Fruit fly (Drosophila melanogaster) whole organism, embryonic: ENCODE measurements around the gene CG14694.

Source experiments
- Asciz ChIP-seq: fragments of 200-800 bp; sonication (Bioruptor generic); optimal IDR thresholded peaks from 2 replicates; lab custom pipeline; 2017; ENCODE audit warnings: missing biosample characterization, mild to moderate bottlenecking, missing genetic modification characterization, missing genetic modification reagents
- Atf6 ChIP-seq: fragments of 200-800 bp; sonication (Bioruptor generic); IDR thresholded peaks from 2 replicates; pipeline ENCODE4 v1.3.6; 2022; ENCODE audit warnings: missing biosample characterization, missing genetic modification characterization
- CG10366 ChIP-seq: fragments of 200-800 bp; sonication (Bioruptor generic); IDR thresholded peaks from 2 replicates; pipeline ENCODE4 v1.3.6; 2022; ENCODE audit warnings: missing biosample characterization, missing genetic modification characterization
- CG10543 ChIP-seq: fragments of 200-800 bp; sonication (Bioruptor generic); optimal IDR thresholded peaks from 3 replicates; lab custom pipeline; 2017; ENCODE audit warnings: missing biosample characterization, mild to moderate bottlenecking, missing genetic modification characterization, moderate library complexity
- CG11504 ChIP-seq: fragments of 200-800 bp; sonication (Bioruptor generic); optimal IDR thresholded peaks from 3 replicates; lab custom pipeline; 2019; ENCODE audit warnings: missing biosample characterization, mild to moderate bottlenecking, missing genetic modification characterization, moderate library complexity
- CG11560 ChIP-seq: fragments of 200-800 bp; sonication (Bioruptor generic); IDR thresholded peaks from 3 replicates; pipeline ENCODE4 v1.3.6; 2022; ENCODE audit warnings: missing biosample characterization, missing genetic modification characterization
- CG11696 ChIP-seq: fragments of 200-800 bp; sonication (Bioruptor generic); IDR thresholded peaks from 2 replicates; pipeline ENCODE4 v1.3.6; 2022; ENCODE audit warnings: missing biosample characterization, missing genetic modification characterization
- CG11723 ChIP-seq: fragments of 200-800 bp; sonication (Bioruptor generic); optimal IDR thresholded peaks from 2 replicates; lab custom pipeline; 2017; ENCODE audit warnings: missing biosample characterization, mild to moderate bottlenecking, missing genetic modification characterization
- CG12071 ChIP-seq: fragments of 200-800 bp; sonication (Bioruptor generic); optimal IDR thresholded peaks from 3 replicates; lab custom pipeline; 2018; ENCODE audit warnings: missing biosample characterization, mild to moderate bottlenecking, missing genetic modification characterization
- CG1603 ChIP-seq: fragments of 200-800 bp; sonication (Bioruptor generic); optimal IDR thresholded peaks from 2 replicates; lab custom pipeline; 2019; ENCODE audit warnings: missing biosample characterization, mild to moderate bottlenecking, missing genetic modification characterization, moderate library complexity
- CG17359 ChIP-seq: fragments of 200-800 bp; sonication (Bioruptor generic); optimal IDR thresholded peaks from 3 replicates; lab custom pipeline; 2018; ENCODE audit warnings: missing biosample characterization, mild to moderate bottlenecking, missing genetic modification characterization, moderate library complexity
- CG17385 ChIP-seq: fragments of 200-800 bp; sonication (Bioruptor generic); optimal IDR thresholded peaks from 3 replicates; lab custom pipeline; 2018; ENCODE audit warnings: missing biosample characterization, mild to moderate bottlenecking, missing genetic modification characterization
- CG18262 ChIP-seq: fragments of 200-800 bp; optimal IDR thresholded peaks from 3 replicates; lab custom pipeline; 2019; ENCODE audit warnings: missing biosample characterization, mild to moderate bottlenecking, missing genetic modification characterization, moderate library complexity
- CG18599 ChIP-seq: fragments of 200-800 bp; sonication (Bioruptor generic); optimal IDR thresholded peaks from 3 replicates; lab custom pipeline; 2017; ENCODE audit warnings: missing biosample characterization, missing genetic modification characterization, mild to moderate bottlenecking, moderate library complexity, missing genetic modification reagents
- CG3163 ChIP-seq: fragments of 200-800 bp; sonication (Bioruptor generic); optimal IDR thresholded peaks from 3 replicates; lab custom pipeline; 2016; ENCODE audit warnings: missing biosample characterization, missing genetic modification characterization
- CG6813 ChIP-seq: fragments of 200-800 bp; sonication (Bioruptor generic); optimal IDR thresholded peaks from 2 replicates; lab custom pipeline; 2017; ENCODE audit warnings: missing biosample characterization, missing genetic modification characterization, mild to moderate bottlenecking, moderate library complexity, missing genetic modification reagents
- CG7987 ChIP-seq: fragments of 200-800 bp; sonication (Bioruptor generic); optimal IDR thresholded peaks from 2 replicates; lab custom pipeline; 2018; ENCODE audit warnings: missing biosample characterization, mild to moderate bottlenecking, missing genetic modification characterization, moderate library complexity
- CG8765 ChIP-seq: fragments of 200-800 bp; sonication (Bioruptor generic); IDR thresholded peaks from 2 replicates; pipeline ENCODE4 v1.3.6; 2022; ENCODE audit warnings: missing biosample characterization, missing genetic modification characterization
- CG9609 ChIP-seq: fragments of 200-800 bp; sonication (Bioruptor generic); optimal IDR thresholded peaks from 3 replicates; lab custom pipeline; 2016; ENCODE audit warnings: missing biosample characterization, missing genetic modification characterization
- D19B ChIP-seq: fragments of 200-800 bp; sonication (Bioruptor generic); optimal IDR thresholded peaks from 2 replicates; lab custom pipeline; 2017; ENCODE audit warnings: missing biosample characterization, mild to moderate bottlenecking, missing genetic modification characterization
- Drgx ChIP-seq: fragments of 200-800 bp; sonication (Bioruptor generic); IDR thresholded peaks from 2 replicates; pipeline ENCODE4 v1.3.6; 2022; ENCODE audit warnings: missing biosample characterization, missing genetic modification characterization
- H2.0 ChIP-seq: fragments of 200-800 bp; sonication (Bioruptor generic); IDR thresholded peaks from 2 replicates; pipeline ENCODE4 v1.3.6; 2022; ENCODE audit warnings: missing biosample characterization, missing genetic modification characterization
- HHEX ChIP-seq: fragments of 200-800 bp; sonication (Bioruptor generic); optimal IDR thresholded peaks from 3 replicates; lab custom pipeline; 2017; ENCODE audit warnings: missing biosample characterization, mild to moderate bottlenecking, missing genetic modification characterization, missing genetic modification reagents
- Hmr ChIP-seq: fragments of 200-800 bp; sonication (Bioruptor generic); optimal IDR thresholded peaks from 3 replicates; lab custom pipeline; 2017; ENCODE audit warnings: mild to moderate bottlenecking, missing biosample characterization, missing genetic modification reagents, missing genetic modification characterization
- Hmx ChIP-seq: fragments of 200-800 bp; sonication (Bioruptor generic); optimal IDR thresholded peaks from 2 replicates; lab custom pipeline; 2016; ENCODE audit warnings: missing biosample characterization, missing genetic modification characterization
- MTF-1 ChIP-seq: fragments of 200-800 bp; sonication (Bioruptor generic); optimal IDR thresholded peaks from 2 replicates; lab custom pipeline; 2018; ENCODE audit warnings: missing biosample characterization, mild to moderate bottlenecking, missing genetic modification characterization, borderline replicate concordance
- Med ChIP-seq: fragments of 200-800 bp; sonication (Bioruptor generic); peaks from one replicate; lab custom pipeline; 2016; ENCODE audit warnings: missing biosample characterization, missing genetic modification characterization, mild to moderate bottlenecking, inconsistent platforms, moderate library complexity
- Optix ChIP-seq: fragments of 200-800 bp; sonication (Bioruptor generic); IDR thresholded peaks from 3 replicates; pipeline ENCODE4 v1.3.6; 2022; ENCODE audit warnings: missing biosample characterization, missing genetic modification characterization
- Six4 ChIP-seq: fragments of 200-800 bp; sonication (Bioruptor generic); optimal IDR thresholded peaks from 2 replicates; lab custom pipeline; 2016; ENCODE audit warnings: missing biosample characterization, missing genetic modification characterization
- Sox100B ChIP-seq: fragments of 200-800 bp; sonication (Bioruptor generic); optimal IDR thresholded peaks from 3 replicates; lab custom pipeline; 2018; ENCODE audit warnings: missing biosample characterization, mild to moderate bottlenecking, missing genetic modification characterization
- Ssrp ChIP-seq: fragments of 200-800 bp; sonication (Bioruptor generic); optimal IDR thresholded peaks from 2 replicates; lab custom pipeline; 2018; ENCODE audit warnings: missing biosample characterization, mild to moderate bottlenecking, missing genetic modification characterization, moderate library complexity
- amos ChIP-seq: fragments of 200-800 bp; sonication (Bioruptor generic); IDR thresholded peaks from 2 replicates; pipeline ENCODE4 v1.3.6; 2022; ENCODE audit warnings: missing biosample characterization, missing genetic modification characterization; ENCODE audit not compliant: partially characterized antibody
- bbx ChIP-seq: fragments of 200-800 bp; sonication (Bioruptor generic); IDR thresholded peaks from 2 replicates; pipeline ENCODE4 v1.3.6; 2022; ENCODE audit warnings: missing biosample characterization, missing genetic modification characterization; ENCODE audit not compliant: partially characterized antibody
- cg ChIP-seq: fragments of 200-800 bp; sonication (Bioruptor generic); optimal IDR thresholded peaks from 3 replicates; lab custom pipeline; 2019; ENCODE audit warnings: missing biosample characterization, mild to moderate bottlenecking, missing genetic modification characterization, moderate library complexity
- chinmo ChIP-seq: fragments of 200-800 bp; sonication (Bioruptor generic); IDR thresholded peaks from 4 replicates; pipeline ENCODE4 v1.3.6; 2022; ENCODE audit warnings: missing biosample characterization, missing genetic modification characterization; ENCODE audit not compliant: partially characterized antibody
- ems ChIP-seq: fragments of 200-800 bp; sonication (Bioruptor generic); optimal IDR thresholded peaks from 3 replicates; lab custom pipeline; 2016; ENCODE audit warnings: missing biosample characterization, missing genetic modification characterization
- fu2 ChIP-seq: fragments of 200-800 bp; sonication (Bioruptor generic); optimal IDR thresholded peaks from 2 replicates; lab custom pipeline; 2016; ENCODE audit warnings: missing biosample characterization, missing genetic modification characterization
- her ChIP-seq: fragments of 200-800 bp; sonication (Bioruptor generic); optimal IDR thresholded peaks from 2 replicates; lab custom pipeline; 2016; ENCODE audit warnings: missing biosample characterization, missing genetic modification characterization
- lilli ChIP-seq: fragments of 200-800 bp; sonication (Bioruptor generic); optimal IDR thresholded peaks from 3 replicates; lab custom pipeline; 2016; ENCODE audit warnings: missing biosample characterization, missing genetic modification characterization
- nom ChIP-seq: fragments of 200-800 bp; sonication (Bioruptor generic); optimal IDR thresholded peaks from 2 replicates; lab custom pipeline; 2017; ENCODE audit warnings: missing biosample characterization, missing genetic modification characterization, mild to moderate bottlenecking, moderate library complexity, missing genetic modification reagents
- pan ChIP-seq, 4 experiments: fragments of >200 bp in 3 of 4; fragments of 200-800 bp in 1 of 4; sonication (Bioruptor generic) in 1 of 4; optimal IDR thresholded peaks in 3 of 4; IDR thresholded peaks in 1 of 4; 2 replicates each; pipeline versions ENCODE4 v1.3.6 to Lab custom; 2017 to 2022; ENCODE audit warnings: missing biosample characterization in 2 of 4, missing genetic modification characterization in 2 of 4, mixed read lengths in 1 of 4
- row ChIP-seq: fragments of 200-800 bp; sonication (Bioruptor generic); IDR thresholded peaks from 3 replicates; pipeline ENCODE4 v1.3.6; 2022; ENCODE audit warnings: missing biosample characterization, missing genetic modification characterization
- scrt ChIP-seq: fragments of 200-800 bp; sonication (Bioruptor generic); optimal IDR thresholded peaks from 2 replicates; lab custom pipeline; 2018; ENCODE audit warnings: missing biosample characterization, mild to moderate bottlenecking, missing genetic modification characterization, moderate library complexity
- so ChIP-seq: fragments of 200-800 bp; sonication (Bioruptor generic); IDR thresholded peaks from 3 replicates; pipeline ENCODE4 v1.3.6; 2022; ENCODE audit warnings: missing biosample characterization, missing genetic modification characterization
- unc-4 ChIP-seq: fragments of 200-800 bp; sonication (Bioruptor generic); IDR thresholded peaks from 2 replicates; pipeline ENCODE4 v1.3.6; 2022; ENCODE audit warnings: missing biosample characterization, missing genetic modification characterization; ENCODE audit not compliant: partially characterized antibody
- vvl ChIP-seq: fragments of 200-800 bp; sonication (Bioruptor generic); IDR thresholded peaks from 2 replicates; pipeline ENCODE4 v1.3.6; 2022; ENCODE audit warnings: missing biosample characterization, missing genetic modification characterization

CG14694 gene

DNA sequence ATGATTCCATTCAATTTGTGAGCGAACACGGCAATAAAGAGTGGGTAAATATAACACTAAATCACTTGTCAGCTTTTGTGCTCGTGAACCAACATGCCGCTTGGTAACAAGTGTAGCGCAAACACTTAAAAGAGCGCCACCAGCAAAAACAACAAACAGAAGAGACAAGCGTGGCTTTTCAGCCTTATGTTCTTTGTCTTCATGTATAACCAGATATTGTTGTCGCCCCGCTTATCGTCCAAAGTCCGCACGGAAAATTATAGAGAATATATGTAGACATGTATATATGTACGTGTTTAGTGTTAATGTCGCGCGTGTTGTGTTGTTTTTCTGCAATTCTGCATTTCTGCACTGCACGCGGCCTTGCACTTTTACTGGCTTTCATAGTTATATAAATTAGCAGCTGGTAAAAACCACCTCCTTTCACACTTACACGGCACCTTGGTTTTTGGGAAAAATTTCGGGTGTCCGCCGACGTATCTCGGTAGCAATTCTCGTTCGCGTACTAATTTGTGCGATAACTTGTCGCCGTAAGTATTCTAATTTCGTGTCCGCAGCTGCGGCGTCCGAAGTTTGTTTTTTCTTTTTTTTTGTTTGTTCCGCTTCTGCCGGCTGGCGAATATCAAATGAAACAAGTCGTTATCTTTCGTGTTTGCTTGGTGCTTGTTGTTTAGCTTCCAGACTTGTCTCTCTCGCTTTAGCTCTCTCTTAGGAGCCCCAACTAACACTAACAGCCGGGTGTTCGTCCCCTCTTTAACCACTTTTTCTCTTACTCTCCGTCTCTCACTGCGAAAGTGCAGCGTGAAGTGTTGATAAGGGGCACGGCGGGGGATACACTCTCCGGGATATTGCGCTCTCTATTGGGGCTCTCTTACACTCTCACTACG, 29.3 kb upstream of the CG14694 start (continued):
- TF ChIP-seq CG7987 (GFP tag; lab: Kevin White, UChicago) (peak; percentile 76), chinmo (GFP tag; lab: Robert Waterston, UW) (peak; percentile 98), CG3163 (peak; percentile 98), cg (peak; percentile 67), Asciz (GFP tag; lab: Kevin White, UChicago) (no peak), Atf6 (peak; percentile 56; the same call in 1 of the 2 replicates), nom (peak; percentile 99), row (GFP tag; lab: Robert Waterston, UW) (peak; percentile 65), ems (GFP tag; lab: Kevin White, UChicago) (peak; percentile 30), Ssrp (tag; lab: Kevin White, UChicago) (no peak), CG9609 (GFP tag; lab: Kevin White, UChicago) (no peak), unc-4 (GFP tag; lab: Robert Waterston, UW) (peak; percentile 40; the same call in 1 of the 2 replicates), Med (GFP tag; lab: Kevin White, UChicago) (peak; percentile 90), so (GFP tag; lab: Robert Waterston, UW) (peak; percentile 51; the same call in 1 of the 3 replicates), her (peak; percentile 4), scrt (GFP tag; lab: Kevin White, UChicago) (peak; percentile 16), CG11504 (tag; lab: Kevin White, UChicago) (peak; percentile 28), fu2 (no peak), vvl (GFP tag; lab: Robert Waterston, UW) (peak; percentile 36), CG11696 (GFP tag; lab: Robert Waterston, UW) (peak; percentile 50; the same call in 1 of the 2 replicates), Optix (GFP tag; lab: Robert Waterston, UW) (peak; percentile 12; the same call in 1 of the 3 replicates), CG17359 (tag; lab: Kevin White, UChicago) (peak; percentile 39), H2.0 (GFP tag; lab: Robert Waterston, UW) (0 out of 2 replicates have a peak, but pooled peaks have one; percentile 25), D19B (GFP tag; lab: Kevin White, UChicago) (peak; percentile 44), Six4 (no peak), CG18599 (GFP tag; lab: Kevin White, UChicago) (peak; percentile 38), amos (GFP tag; lab: Robert Waterston, UW) (no peak), CG6813 (GFP tag; lab: Kevin White, UChicago) (peak; percentile 17), pan (optimal IDR thresholded peaks at IDR 0.05; lab: Kevin White, UChicago) (no peak), pan (GFP tag; optimal IDR thresholded peaks at IDR 0.05 in 1 of 2, IDR thresholded peaks at IDR 0.05 in 1 of 2) (peak in 1 of 2 experiments; percentile 16), CG18262 (tag; lab: Kevin White, UChicago) (peak; percentile 15), Hmr (peak; percentile 17), MTF-1 (GFP tag; lab: Kevin White, UChicago) (peak; percentile 22), CG8765 (GFP tag; lab: Robert Waterston, UW) (no peak), Hmx (GFP tag; lab: Kevin White, UChicago) (no peak), CG11723 (GFP tag; lab: Kevin White, UChicago) (no peak), Sox100B (no peak), CG10543 (peak; percentile 33), lilli (GFP tag; lab: Kevin White, UChicago) (peak; percentile 30), CG10366 (peak; percentile 40), Drgx (GFP tag; lab: Robert Waterston, UW) (peak; percentile 39), CG1603 (peak; percentile 33), CG11560 (tag; lab: Robert Waterston, UW) (no peak), CG12071 (peak; percentile 54), CG17385 (GFP tag; lab: Kevin White, UChicago) (peak; percentile 65), bbx (GFP tag; lab: Robert Waterston, UW) (no peak), HHEX (GFP tag; lab: Kevin White, UChicago) (peak; percentile 2)
